Worm (Caenorhabditis elegans) whole organism, L1 larva: Measurements from ENCODE around the gene ZC449.8.

Experiments used
- C34B4.2 ChIP-seq: sonication (generic microtip); optimal IDR thresholded peaks from 2 replicates; lab custom pipeline; 2017; ENCODE audit warnings: mild to moderate bottlenecking, missing genetic modification characterization, missing compliant biosample characterization
- elt-2 ChIP-seq: sonication (generic microtip); optimal IDR thresholded peaks from 2 replicates; lab custom pipeline; 2016; ENCODE audit warnings: missing genetic modification characterization, mild to moderate bottlenecking, inconsistent platforms, missing compliant biosample characterization, missing genetic modification reagents
- fkh-10 ChIP-seq: sonication (generic microtip); optimal IDR thresholded peaks from 2 replicates; lab custom pipeline; 2017; ENCODE audit warnings: missing biosample characterization, missing genetic modification reagents, missing genetic modification characterization
- nhr-76 ChIP-seq: sonication (generic microtip); optimal IDR thresholded peaks from 2 replicates; lab custom pipeline; 2017; ENCODE audit warnings: missing biosample characterization, missing genetic modification characterization
- skn-1 ChIP-seq: fragments of 150-350 bp; optimal IDR thresholded peaks from 2 replicates; lab custom pipeline; 2014; ENCODE audit warnings: missing biosample characterization, missing genetic modification characterization

DNA sequence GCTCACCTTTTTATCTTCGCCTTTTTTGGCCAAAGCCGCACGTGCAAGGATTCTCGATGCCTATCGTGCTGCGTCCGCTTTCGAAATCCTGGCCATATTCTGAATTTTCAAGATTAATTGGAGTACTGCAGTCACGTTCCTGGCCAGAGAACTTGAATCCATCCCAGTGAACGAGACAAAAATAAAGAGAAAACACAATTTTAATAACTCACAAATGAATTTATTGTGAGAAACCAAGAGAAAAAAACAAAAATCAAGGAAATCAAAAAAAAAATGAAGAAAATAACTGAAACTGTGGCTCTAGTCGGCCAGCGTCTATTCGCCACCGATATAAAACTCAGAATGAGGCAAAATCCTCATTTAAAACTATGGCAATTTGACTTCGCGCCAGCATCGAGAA lies 43.3 kb downstream of the ZC449.8 start, which contains the start of gene C24H10.4:
- TF ChIP-seq C34B4.2 (tag; lab: Kevin White, UChicago): no peak
- no peak for TF ChIP-seq fkh-10 (GFP tag; lab: Kevin White, UChicago)
- no peak for TF ChIP-seq nhr-76
- no peak for TF ChIP-seq skn-1 (tag; lab: Kevin White, UChicago)
- TF ChIP-seq elt-2: no peak
